Worm (Caenorhabditis elegans): ENCODE data around the gene pcp-2.

DNA sequence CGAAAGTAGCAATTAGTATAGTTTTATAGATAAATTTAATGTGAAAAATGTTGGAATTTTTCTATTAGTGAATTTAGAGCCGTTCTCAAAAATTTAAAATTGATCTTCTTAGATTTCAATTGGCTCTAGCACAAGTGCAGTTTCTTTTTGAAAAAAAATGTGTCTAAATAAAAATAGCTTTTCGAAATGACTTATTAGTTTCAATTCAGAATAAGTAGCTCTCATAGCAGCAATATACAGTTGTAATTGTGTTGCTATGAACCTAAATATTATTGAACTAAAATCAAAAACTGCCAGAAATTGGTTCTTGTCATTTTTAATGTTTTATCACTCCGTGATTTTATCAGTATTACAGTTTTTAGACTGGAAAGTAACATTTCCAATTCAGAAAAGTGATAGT is 47.2 kb downstream of the pcp-2 start:
- TF ChIP-seq elt-4 (tag; optimal IDR thresholded peaks at IDR 0.05) (no peak), ceh-18 (tag; optimal IDR thresholded peaks at IDR 0.05) (no peak), ets-4 (tag; optimal IDR thresholded peaks at IDR 0.05) (no peak), unc-42 (tag; optimal IDR thresholded peaks at IDR 0.05) (no peak), sdc-2 (tag; optimal IDR thresholded peaks at IDR 0.05) (no peak), rnt-1 (tag; optimal IDR thresholded peaks at IDR 0.05) (no peak), zip-5 (tag; optimal IDR thresholded peaks at IDR 0.05) (no peak), hlh-30 (tag; optimal IDR thresholded peaks at IDR 0.05; ENCODE audit: insufficient read depth) (no peak), C08G9.2 (tag; optimal IDR thresholded peaks at IDR 0.05) (no peak), ceh-22 (tag; optimal IDR thresholded peaks at IDR 0.05) (no peak), ama-1 (optimal IDR thresholded peaks at IDR 0.05) (no peak), T23F11.4 (GFP tag; optimal IDR thresholded peaks at IDR 0.05) (no peak)

Measured in whole organism, late embryonic.